Worm (Caenorhabditis elegans) whole organism, young adult: ENCODE data around the gene srz-13.

Experiments
- C06A6.2 ChIP-seq: fragments of 200-800 bp; sonication (Bioruptor generic); conservative IDR thresholded peaks from 2 replicates; pipeline ENCODE4 v1.3.6; 2022; ENCODE audit warnings: missing genetic modification characterization, missing compliant biosample characterization
- D2030.7 ChIP-seq: fragments of 200-800 bp; sonication (Bioruptor generic); IDR thresholded peaks from 2 replicates; pipeline ENCODE4 v1.3.6; 2022; ENCODE audit warnings: missing genetic modification reagents, missing genetic modification characterization, missing compliant biosample characterization
- F33H1.4 ChIP-seq: fragments of 200-800 bp; sonication (Bioruptor generic); IDR thresholded peaks from 2 replicates; pipeline ENCODE4 v1.3.6; 2022; ENCODE audit warnings: missing genetic modification reagents, missing genetic modification characterization, missing compliant biosample characterization
- aptf-2 ChIP-seq: fragments of 200-800 bp; sonication (Bioruptor generic); conservative IDR thresholded peaks from 2 replicates; pipeline ENCODE4 v1.3.6; 2022; ENCODE audit warnings: missing genetic modification reagents, missing genetic modification characterization, missing compliant biosample characterization
- attf-5 ChIP-seq: fragments of 200-800 bp; sonication (Bioruptor generic); optimal IDR thresholded peaks from 2 replicates; lab custom pipeline; 2018; ENCODE audit warnings: mild to moderate bottlenecking, missing genetic modification characterization, missing compliant biosample characterization
- egl-44 ChIP-seq: fragments of 200-800 bp; sonication (Bioruptor generic); IDR thresholded peaks from 2 replicates; pipeline ENCODE4 v1.3.6; 2022; ENCODE audit warnings: missing genetic modification reagents, missing genetic modification characterization, missing compliant biosample characterization
- lir-1 ChIP-seq: fragments of 200-800 bp; sonication (Bioruptor generic); conservative IDR thresholded peaks from 2 replicates; pipeline ENCODE4 v1.3.6; 2022; ENCODE audit warnings: missing genetic modification reagents, missing genetic modification characterization, missing compliant biosample characterization
- somi-1 ChIP-seq: fragments of 200-800 bp; sonication (Bioruptor generic); optimal IDR thresholded peaks from 2 replicates; lab custom pipeline; 2018; ENCODE audit warnings: mild to moderate bottlenecking, missing genetic modification characterization, missing compliant biosample characterization
- unc-62 ChIP-seq: fragments of 150-350 bp; optimal IDR thresholded peaks from 2 replicates; lab custom pipeline; 2014; ENCODE audit warnings: missing biosample characterization, missing genetic modification reagents, missing genetic modification characterization

DNA sequence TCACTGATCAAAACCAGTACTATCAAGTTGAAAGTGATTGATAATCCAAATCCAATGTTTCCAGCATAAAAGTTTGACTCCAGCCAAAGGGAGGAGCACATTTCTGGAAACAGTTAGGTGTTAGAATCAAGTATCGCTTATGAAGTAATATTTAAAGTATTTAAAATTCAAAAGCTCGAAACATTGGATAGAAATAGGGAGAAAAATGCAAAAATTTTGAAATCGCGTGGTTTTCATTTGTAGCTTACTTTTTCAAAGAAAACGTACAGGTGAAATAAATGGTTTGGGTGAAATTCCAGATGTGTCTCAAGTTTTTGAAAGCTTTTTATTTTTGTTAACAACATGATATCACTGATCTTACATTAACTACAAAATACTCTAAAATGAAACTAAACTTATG lies 13.2 kb upstream of the srz-13 start, which contains the start of gene str-111:
- TF ChIP-seq unc-62 (GFP tag; lab: Kevin White, UChicago) (no peak), lir-1 (no peak), aptf-2 (GFP tag; lab: Robert Waterston, UW) (no peak), C06A6.2 (GFP tag; lab: Robert Waterston, UW) (no peak), F33H1.4 (GFP tag; lab: Robert Waterston, UW) (no peak), D2030.7 (GFP tag; lab: Robert Waterston, UW) (no peak), attf-5 (GFP tag; lab: Kevin White, UChicago) (no peak), somi-1 (GFP tag; lab: Kevin White, UChicago) (no peak), egl-44 (no peak)
